Worm (Caenorhabditis elegans): ENCODE data around the gene F53A3.1.

ce11 chrIII:1961895-1962506, 18.6 kb upstream of the F53A3.1 start, which contains the start of gene mboa-6:
- TF ChIP-seq unc-62 (GFP tag; optimal IDR thresholded peaks at IDR 0.05) (no peak), nhr-179 (tag; optimal IDR thresholded peaks at IDR 0.05) (no peak), snpc-1.1 (tag; optimal IDR thresholded peaks at IDR 0.05; ENCODE audit: insufficient read depth) (no peak), C17E4.6 (GFP tag; IDR thresholded peaks at IDR 0.05) (no peak), snpc-4 (GFP tag; optimal IDR thresholded peaks at IDR 0.05) (no peak), snpc-4 (tag; optimal IDR thresholded peaks at IDR 0.05) (no peak), ama-1 (optimal IDR thresholded peaks at IDR 0.05) (no peak), ama-1 (GFP tag; optimal IDR thresholded peaks at IDR 0.05) (no peak), pbrm-1 (GFP tag; IDR thresholded peaks at IDR 0.05) (no peak), F33H1.4 (GFP tag; IDR thresholded peaks at IDR 0.05) (no peak), fkh-3 (tag; optimal IDR thresholded peaks at IDR 0.05) (no peak), nfya-1 (tag; optimal IDR thresholded peaks at IDR 0.05; ENCODE audit: borderline replicate concordance, insufficient read depth) (no peak), die-1 (tag; optimal IDR thresholded peaks at IDR 0.05) (no peak), mcd-1 (GFP tag; IDR thresholded peaks at IDR 0.05) (no peak), snpc-3.4 (tag; optimal IDR thresholded peaks at IDR 0.05) (no peak), sptf-2 (GFP tag; optimal IDR thresholded peaks at IDR 0.05) (no peak)
